Worm (Caenorhabditis elegans) whole organism, L2 larva: ENCODE measurements around the gene F44E7.7.

ENCODE experiments used
- R02D3.7 ChIP-seq: fragments of 150-350 bp; optimal IDR thresholded peaks from 2 replicates; lab custom pipeline; 2014; ENCODE audit warnings: missing biosample characterization, missing genetic modification characterization
- Y55F3AM.14 ChIP-seq: fragments of 200-800 bp; sonication (Bioruptor generic); optimal IDR thresholded peaks from 2 replicates; lab custom pipeline; 2018; ENCODE audit warnings: mild to moderate bottlenecking, missing genetic modification characterization, missing compliant biosample characterization
- ZK546.5 ChIP-seq: sonication (generic microtip); optimal IDR thresholded peaks from 2 replicates; lab custom pipeline; 2017; ENCODE audit warnings: missing biosample characterization, missing genetic modification characterization
- alr-1 ChIP-seq: fragments of 150-350 bp; optimal IDR thresholded peaks from 2 replicates; lab custom pipeline; 2014; ENCODE audit warnings: missing biosample characterization, missing genetic modification characterization
- blmp-1 ChIP-seq: sonication (generic microtip); optimal IDR thresholded peaks from 2 replicates; lab custom pipeline; 2017; ENCODE audit warnings: missing genetic modification characterization, mild to moderate bottlenecking, missing compliant biosample characterization, antibody characterized with exemption, moderate library complexity; ENCODE audit not compliant: insufficient read depth
- ceh-16 ChIP-seq: fragments of 150-350 bp; optimal IDR thresholded peaks from 2 replicates; lab custom pipeline; 2014; ENCODE audit warnings: missing biosample characterization, missing genetic modification characterization
- crh-2 ChIP-seq: sonication (generic microtip); optimal IDR thresholded peaks from 2 replicates; lab custom pipeline; 2017; ENCODE audit warnings: missing biosample characterization, missing genetic modification characterization
- dmd-4 ChIP-seq: sonication (generic microtip); optimal IDR thresholded peaks from 2 replicates; lab custom pipeline; 2017; ENCODE audit warnings: missing biosample characterization, missing genetic modification characterization
- egl-27 ChIP-seq: sonication (generic microtip); optimal IDR thresholded peaks from 3 replicates; lab custom pipeline; 2017; ENCODE audit warnings: missing biosample characterization, missing genetic modification reagents, missing genetic modification characterization
- elt-1 ChIP-seq: fragments of 150-350 bp; optimal IDR thresholded peaks from 2 replicates; lab custom pipeline; 2014; ENCODE audit warnings: missing biosample characterization, missing genetic modification characterization
- fos-1 ChIP-seq: fragments of 150-350 bp; optimal IDR thresholded peaks from 2 replicates; lab custom pipeline; 2014; ENCODE audit warnings: missing biosample characterization, missing genetic modification characterization
- gmeb-1 ChIP-seq: fragments of 150-350 bp; optimal IDR thresholded peaks from 2 replicates; lab custom pipeline; 2014; ENCODE audit warnings: missing biosample characterization, missing genetic modification characterization
- lin-11 ChIP-seq: fragments of 150-350 bp; sonication (generic microtip); optimal IDR thresholded peaks from 2 replicates; lab custom pipeline; 2014; ENCODE audit warnings: missing biosample characterization, missing genetic modification characterization, inconsistent platforms, mixed read lengths
- lin-39 ChIP-seq: fragments of 150-350 bp; optimal IDR thresholded peaks from 2 replicates; lab custom pipeline; 2014; ENCODE audit warnings: missing biosample characterization, missing genetic modification reagents, missing genetic modification characterization
- lsy-2 ChIP-seq, 2 experiments: fragments of 150-350 bp in 1 of 2; sonication (generic microtip) in 1 of 2; optimal IDR thresholded peaks; 2 replicates each; lab custom pipeline; 2014 to 2017; ENCODE audit warnings: missing biosample characterization in 2 of 2, missing genetic modification characterization in 2 of 2
- mab-5 ChIP-seq: fragments of 150-350 bp; optimal IDR thresholded peaks from 2 replicates; lab custom pipeline; 2014; ENCODE audit warnings: missing biosample characterization, missing genetic modification characterization
- mbf-1 ChIP-seq: sonication (generic microtip); optimal IDR thresholded peaks from 2 replicates; lab custom pipeline; 2017; ENCODE audit warnings: missing biosample characterization, missing genetic modification characterization
- mdl-1 ChIP-seq, 2 experiments: fragments of 150-350 bp in 1 of 2; sonication (generic microtip) in 1 of 2; optimal IDR thresholded peaks; 2 replicates each; lab custom pipeline; 2017; ENCODE audit warnings: missing biosample characterization in 2 of 2, missing genetic modification characterization in 2 of 2
- nhr-10 ChIP-seq: sonication (generic microtip); optimal IDR thresholded peaks from 2 replicates; lab custom pipeline; 2017; ENCODE audit warnings: missing biosample characterization, missing genetic modification characterization
- nhr-12 ChIP-seq: fragments of 150-350 bp; optimal IDR thresholded peaks from 2 replicates; lab custom pipeline; 2014; ENCODE audit warnings: missing biosample characterization, missing genetic modification characterization
- nhr-129 ChIP-seq: fragments of 150-350 bp; optimal IDR thresholded peaks from 2 replicates; lab custom pipeline; 2014; ENCODE audit warnings: missing biosample characterization, missing genetic modification characterization
- nhr-21 ChIP-seq: fragments of 150-350 bp; optimal IDR thresholded peaks from 2 replicates; lab custom pipeline; 2014; ENCODE audit warnings: missing biosample characterization, missing genetic modification characterization
- nhr-23 ChIP-seq: fragments of 150-350 bp; optimal IDR thresholded peaks from 2 replicates; lab custom pipeline; 2014; ENCODE audit warnings: missing biosample characterization, missing genetic modification reagents, missing genetic modification characterization
- nhr-25 ChIP-seq: fragments of 150-350 bp; sonication (generic microtip); optimal IDR thresholded peaks from 3 replicates; lab custom pipeline; 2014; ENCODE audit warnings: missing biosample characterization, missing genetic modification characterization
- nhr-6 ChIP-seq: fragments of 150-350 bp; optimal IDR thresholded peaks from 2 replicates; lab custom pipeline; 2014; ENCODE audit warnings: missing biosample characterization, missing genetic modification characterization
- peb-1 ChIP-seq: fragments of 150-350 bp; optimal IDR thresholded peaks from 2 replicates; lab custom pipeline; 2014; ENCODE audit warnings: missing biosample characterization, missing genetic modification characterization
- skn-1 ChIP-seq: sonication (generic microtip); optimal IDR thresholded peaks from 2 replicates; lab custom pipeline; 2017; ENCODE audit warnings: missing biosample characterization, missing genetic modification characterization
- sma-3 ChIP-seq: sonication (generic microtip); optimal IDR thresholded peaks from 2 replicates; lab custom pipeline; 2016; ENCODE audit warnings: missing genetic modification reagents, missing genetic modification characterization, missing compliant biosample characterization
- sma-9 ChIP-seq, 2 experiments: fragments of 150-350 bp in 1 of 2; sonication (generic microtip) in 1 of 2; optimal IDR thresholded peaks; 2 replicates each; lab custom pipeline; 2014 to 2016; ENCODE audit warnings: missing genetic modification characterization in 2 of 2, mild to moderate bottlenecking in 1 of 2, missing biosample characterization in 1 of 2, missing compliant biosample characterization in 1 of 2, missing genetic modification reagents in 1 of 2, moderate library complexity in 1 of 2
- snpc-4 ChIP-seq: fragments of 150-350 bp; optimal IDR thresholded peaks from 2 replicates; lab custom pipeline; 2014; ENCODE audit warnings: missing biosample characterization, missing genetic modification characterization
- unc-39 ChIP-seq: fragments of 150-350 bp; optimal IDR thresholded peaks from 2 replicates; lab custom pipeline; 2014; ENCODE audit warnings: missing biosample characterization, missing genetic modification characterization
- ztf-11 ChIP-seq: sonication (generic microtip); optimal IDR thresholded peaks from 2 replicates; lab custom pipeline; 2017; ENCODE audit warnings: missing biosample characterization, missing genetic modification characterization
- ztf-4 ChIP-seq: fragments of 150-350 bp; optimal IDR thresholded peaks from 2 replicates; lab custom pipeline; 2014; ENCODE audit warnings: missing biosample characterization, missing genetic modification characterization

Gene F44E7.7

ce11 chrV:5825478-5825877, 40.2 kb upstream of the F44E7.7 start:
- TF ChIP-seq Y55F3AM.14 (GFP tag; lab: Kevin White, UChicago): no peak
- no peak for TF ChIP-seq lin-39 (tag; lab: Kevin White, UChicago)
- TF ChIP-seq egl-27 (tag; lab: Kevin White, UChicago): no peak
- TF ChIP-seq ztf-4 (tag; lab: Kevin White, UChicago): no peak
- no peak for TF ChIP-seq alr-1 (tag; lab: Kevin White, UChicago)
- no peak for TF ChIP-seq lin-11 (tag; lab: Kevin White, UChicago)
- no peak for TF ChIP-seq nhr-12 (tag; lab: Kevin White, UChicago)
- TF ChIP-seq ceh-16: no peak
- TF ChIP-seq mbf-1: no peak
- no peak for TF ChIP-seq snpc-4
- no peak for TF ChIP-seq nhr-10
- TF ChIP-seq fos-1 (tag; lab: Kevin White, UChicago): no peak
- TF ChIP-seq nhr-129 (tag; lab: Kevin White, UChicago): no peak
- TF ChIP-seq ZK546.5 (tag; lab: Kevin White, UChicago): no peak
- no peak for TF ChIP-seq skn-1 (tag; lab: Kevin White, UChicago)
- no peak for TF ChIP-seq crh-2 (tag; lab: Kevin White, UChicago)
- no peak for TF ChIP-seq peb-1 (tag; lab: Kevin White, UChicago)
- TF ChIP-seq mdl-1 (tag; optimal IDR thresholded peaks at IDR 0.05; lab: Kevin White, UChicago): no peak

- peak; percentile 91 for TF ChIP-seq blmp-1 (tag; lab: Kevin White, UChicago)
- TF ChIP-seq egl-27 (tag; lab: Kevin White, UChicago): peak; percentile 77
- no peak for TF ChIP-seq unc-39
- TF ChIP-seq gmeb-1 (tag; lab: Kevin White, UChicago): peak; percentile 12
- peak; percentile 79 for TF ChIP-seq nhr-25 (tag; lab: Kevin White, UChicago)
- peak; percentile 55 for TF ChIP-seq crh-2 (tag; lab: Kevin White, UChicago)
- no peak for TF ChIP-seq nhr-6 (tag; lab: Kevin White, UChicago)
- TF ChIP-seq mdl-1 (tag; optimal IDR thresholded peaks at IDR 0.05; lab: Kevin White, UChicago): peak; percentile 31 to 49
- TF ChIP-seq nhr-129 (tag; lab: Kevin White, UChicago): peak; percentile 10
- peak; percentile 90 for TF ChIP-seq nhr-21
- TF ChIP-seq sma-3 (GFP tag; lab: Kevin White, UChicago): peak; percentile 90
- peak; percentile 92 for TF ChIP-seq sma-9 (GFP tag; optimal IDR thresholded peaks at IDR 0.05; lab: Kevin White, UChicago)
- TF ChIP-seq sma-9 (tag; optimal IDR thresholded peaks at IDR 0.05; lab: Kevin White, UChicago): no peak
- no peak for TF ChIP-seq lin-39 (tag; lab: Kevin White, UChicago)
- peak; percentile 91 for TF ChIP-seq fos-1 (tag; lab: Kevin White, UChicago)
- TF ChIP-seq lsy-2 (tag; optimal IDR thresholded peaks at IDR 0.05; lab: Kevin White, UChicago): peak in 1 of 2 experiments; percentile 52
Measured at ce11 chrV:5822968-5823367, 37.7 kb upstream of the F44E7.7 start.

ce11 chrV:5821451-5822143, 36.3 kb upstream of the F44E7.7 start:
- peak; percentile 87 for TF ChIP-seq fos-1 (tag; lab: Kevin White, UChicago)
- no peak for TF ChIP-seq snpc-4
- TF ChIP-seq nhr-25 (tag; lab: Kevin White, UChicago): peak; percentile 54
- TF ChIP-seq R02D3.7 (tag; lab: Kevin White, UChicago): no peak
- peak; percentile 72 for TF ChIP-seq sma-3 (GFP tag; lab: Kevin White, UChicago)
- TF ChIP-seq sma-9 (GFP tag; optimal IDR thresholded peaks at IDR 0.05; lab: Kevin White, UChicago): peak; percentile 79
- TF ChIP-seq sma-9 (tag; optimal IDR thresholded peaks at IDR 0.05; lab: Kevin White, UChicago): no peak
- TF ChIP-seq crh-2 (tag; lab: Kevin White, UChicago): peak; percentile 29
- peak; percentile 47 for TF ChIP-seq blmp-1 (tag; lab: Kevin White, UChicago)
- no peak for TF ChIP-seq ztf-11

- peak; percentile 69 for TF ChIP-seq sma-9 (GFP tag; optimal IDR thresholded peaks at IDR 0.05; lab: Kevin White, UChicago)
- TF ChIP-seq sma-9 (tag; optimal IDR thresholded peaks at IDR 0.05; lab: Kevin White, UChicago): no peak
- TF ChIP-seq elt-1 (tag; lab: Kevin White, UChicago): no peak
- TF ChIP-seq lin-39 (tag; lab: Kevin White, UChicago): no peak
- TF ChIP-seq ceh-16: no peak
- peak; percentile 90 for TF ChIP-seq sma-3 (GFP tag; lab: Kevin White, UChicago)
- TF ChIP-seq nhr-129 (tag; lab: Kevin White, UChicago): peak; percentile 15
- TF ChIP-seq crh-2 (tag; lab: Kevin White, UChicago): no peak
Measured at ce11 chrV:5820401-5820800, 35.1 kb upstream of the F44E7.7 start.

- TF ChIP-seq blmp-1 (tag; lab: Kevin White, UChicago): no peak
- TF ChIP-seq nhr-23 (tag; lab: Kevin White, UChicago): no peak
- no peak for TF ChIP-seq dmd-4 (tag; lab: Kevin White, UChicago)
- TF ChIP-seq mab-5 (tag; lab: Kevin White, UChicago): no peak
- peak; percentile 54 for TF ChIP-seq sma-9 (GFP tag; optimal IDR thresholded peaks at IDR 0.05; lab: Kevin White, UChicago)
- TF ChIP-seq sma-9 (tag; optimal IDR thresholded peaks at IDR 0.05; lab: Kevin White, UChicago): no peak
Measured at ce11 chrV:5819903-5820302, 34.6 kb upstream of the F44E7.7 start.
